Fruit fly (Drosophila melanogaster): ENCODE data around the gene Efa6.

Efa6 gene

DNA sequence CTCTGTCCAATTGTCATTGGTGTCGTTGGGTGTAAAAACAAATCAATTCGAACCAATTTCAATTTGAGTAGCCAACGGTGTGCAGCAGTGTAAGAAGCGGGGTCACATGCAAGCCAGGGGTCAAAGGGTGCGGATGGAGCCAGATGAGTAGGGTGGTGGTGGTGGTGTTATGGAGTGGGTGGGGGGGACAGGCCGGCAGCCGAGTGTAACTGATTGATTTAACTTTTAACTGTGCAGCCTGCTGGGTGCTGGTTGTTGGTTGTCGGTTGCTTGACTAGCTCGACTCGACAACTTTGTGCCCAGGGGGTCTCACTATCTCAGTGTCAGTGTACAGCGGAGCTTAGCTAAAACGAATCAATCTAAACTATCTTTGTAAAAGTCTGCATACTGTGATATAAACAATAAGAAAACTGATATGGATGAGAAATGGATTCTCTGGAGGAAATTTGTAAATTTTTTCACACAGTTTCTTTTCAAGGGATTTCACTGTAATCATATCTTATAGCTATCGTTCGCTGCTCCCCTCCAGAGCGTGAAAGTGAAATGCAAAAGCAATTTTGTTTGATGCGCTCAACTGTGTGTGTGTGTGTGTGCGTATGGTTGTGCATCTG is 9.9 kb downstream of the Efa6 start (continued):
- TF ChIP-seq kni (GFP tag; optimal IDR thresholded peaks at IDR 0.05) (no peak), Dad (GFP tag; optimal IDR thresholded peaks at IDR 0.05) (no peak), pros (GFP tag; optimal IDR thresholded peaks at IDR 0.05) (no peak), pho (GFP tag; optimal IDR thresholded peaks at IDR 0.05) (no peak), CG11093 (GFP tag; IDR thresholded peaks at IDR 0.05) (peak; percentile 72; the same call in 2 of the 3 replicates), CrebB (tag; optimal IDR thresholded peaks at IDR 0.05) (peak; percentile 11), br (optimal IDR thresholded peaks at IDR 0.05) (no peak), unpg (GFP tag; optimal IDR thresholded peaks at IDR 0.05) (no peak), CG11695 (GFP tag; IDR thresholded peaks at IDR 0.05) (peak; percentile 68), Med (GFP tag) (peak; percentile 93), peb (GFP tag; IDR thresholded peaks at IDR 0.05) (peak; percentile 80), nerfin-2 (GFP tag; IDR thresholded peaks at IDR 0.05; ENCODE audit: partially characterized antibody) (no peak), B-H2 (GFP tag; optimal IDR thresholded peaks at IDR 0.05) (no peak), grau (tag; optimal IDR thresholded peaks at IDR 0.05) (peak; percentile 94), Bgb (GFP tag; IDR thresholded peaks at IDR 0.05; ENCODE audit: partially characterized antibody) (no peak), h (optimal IDR thresholded peaks at IDR 0.05) (no peak), CG6654 (GFP tag; optimal IDR thresholded peaks at IDR 0.05) (no peak), CG10543 (GFP tag; optimal IDR thresholded peaks at IDR 0.05) (no peak), CG3726 (GFP tag; IDR thresholded peaks at IDR 0.05) (no peak)

DNA sequence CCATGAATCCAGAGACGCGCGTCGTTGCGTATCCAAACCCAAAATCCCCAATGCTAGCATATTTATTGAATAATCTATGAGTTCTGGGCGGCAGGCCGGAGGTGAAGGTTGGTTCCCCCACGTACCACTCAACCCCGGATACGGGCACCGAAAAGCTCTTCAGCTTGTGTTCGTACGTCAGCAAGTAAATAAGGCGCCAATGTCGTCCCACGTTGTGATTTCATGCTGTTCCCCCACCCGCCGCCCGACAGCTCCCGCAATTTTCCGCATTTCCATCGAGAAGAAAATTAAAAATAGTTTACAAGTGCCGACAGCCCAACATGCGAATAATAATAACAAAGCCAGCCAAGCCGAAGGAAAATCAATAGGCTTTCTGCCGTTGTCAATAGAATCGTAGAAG is 11.2 kb downstream of the Efa6 start:
- TF ChIP-seq hb (GFP tag; IDR thresholded peaks at IDR 0.05; ENCODE audit: partially characterized antibody) (0 out of 3 replicates have a peak, but pooled peaks have one; percentile 43), sr (GFP tag; IDR thresholded peaks at IDR 0.05) (peak; percentile 93), kni (GFP tag; optimal IDR thresholded peaks at IDR 0.05) (no peak), Ets65A (GFP tag) (peak; percentile 7), Lhr (GFP tag; optimal IDR thresholded peaks at IDR 0.05) (no peak), crol (GFP tag; IDR thresholded peaks at IDR 0.05) (0 out of 2 replicates have a peak, but pooled peaks have one; percentile 39), CG10543 (GFP tag; optimal IDR thresholded peaks at IDR 0.05) (peak; percentile 62), Med (GFP tag) (peak; percentile 1), CG13775 (GFP tag; optimal IDR thresholded peaks at IDR 0.05) (no peak), CG31441 (GFP tag; IDR thresholded peaks at IDR 0.05) (no peak), mirr (GFP tag; optimal IDR thresholded peaks at IDR 0.05) (no peak), ftz-f1 (GFP tag; optimal IDR thresholded peaks at IDR 0.05) (peak; percentile 61), chinmo (GFP tag; IDR thresholded peaks at IDR 0.05; ENCODE audit: partially characterized antibody) (0 out of 4 replicates have a peak, but pooled peaks have one; percentile 31), nom (GFP tag; optimal IDR thresholded peaks at IDR 0.05) (no peak)

DNA sequence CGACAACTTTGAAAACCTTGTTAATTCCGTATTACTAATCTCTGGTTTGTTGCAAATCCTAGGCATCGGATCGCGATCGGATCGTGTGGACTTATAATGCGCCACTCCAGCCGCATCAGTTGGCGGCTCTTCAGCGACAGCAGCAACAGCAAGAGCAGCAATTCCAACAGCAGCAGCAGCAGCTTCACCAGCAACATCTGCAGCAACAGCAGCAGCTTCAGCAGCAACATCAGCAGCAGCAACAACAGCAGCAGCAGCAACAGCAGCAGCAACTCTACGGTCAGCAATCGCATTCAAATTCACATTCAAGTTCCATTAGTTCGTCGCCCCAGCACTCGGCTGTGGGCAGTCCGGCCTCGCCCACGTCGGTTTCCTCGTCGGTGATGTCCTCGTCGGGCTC is 15.2 kb downstream of the Efa6 start:
- TF ChIP-seq Dfd (GFP tag; optimal IDR thresholded peaks at IDR 0.05), result peak in 1 of 2 experiments; percentile 23
- no peak for TF ChIP-seq ac (GFP tag; optimal IDR thresholded peaks at IDR 0.05)

DNA sequence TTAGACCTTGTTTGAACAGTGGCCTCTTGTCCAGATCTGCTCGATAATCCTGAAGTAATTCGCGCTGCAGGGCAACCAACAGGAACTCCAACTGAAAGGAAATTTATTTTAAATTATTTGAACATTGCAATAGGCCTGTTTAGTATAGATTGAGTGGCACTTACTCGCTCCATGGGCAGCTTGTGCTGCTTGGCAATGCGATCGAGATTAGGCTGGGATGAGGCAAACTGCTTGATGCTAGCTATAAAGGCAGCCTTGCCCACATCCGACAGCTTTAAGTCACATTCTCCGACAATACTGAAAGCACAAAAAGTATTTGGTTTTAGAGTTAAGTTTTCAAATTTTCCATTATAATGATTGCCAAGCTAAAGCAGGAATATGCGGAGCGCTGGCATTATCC is 21.6 kb downstream of the Efa6 start, which contains the start of gene CG13843:
TSS of gene CG13843 (plus strand) at position 301 of the 400 bp plus-strand sequence.
- TF ChIP-seq CG4328 (GFP tag; optimal IDR thresholded peaks at IDR 0.05) (no peak), CG17186 (GFP tag; optimal IDR thresholded peaks at IDR 0.05) (no peak), CG43689 (GFP tag; IDR thresholded peaks at IDR 0.05) (no peak), CG30403 (GFP tag; optimal IDR thresholded peaks at IDR 0.05) (no peak), CG17359 (tag; optimal IDR thresholded peaks at IDR 0.05) (no peak), CG17568 (GFP tag; optimal IDR thresholded peaks at IDR 0.05) (no peak), Poxn (GFP tag; IDR thresholded peaks at IDR 0.05) (no peak), fd64A (GFP tag; optimal IDR thresholded peaks at IDR 0.05) (no peak), CG4854 (GFP tag; optimal IDR thresholded peaks at IDR 0.05) (no peak)
